Worm (Caenorhabditis elegans) whole organism, L3 larva: Measurements from ENCODE around the gene lron-14.

Source experiments
- ZK546.5 ChIP-seq: sonication (generic microtip); optimal IDR thresholded peaks from 2 replicates; lab custom pipeline; 2017; ENCODE audit warnings: missing biosample characterization, missing genetic modification characterization
- ama-1 ChIP-seq: fragments of 150-350 bp; optimal IDR thresholded peaks from 2 replicates; lab custom pipeline; 2018
- ceh-16 ChIP-seq: sonication (generic microtip); optimal IDR thresholded peaks from 2 replicates; lab custom pipeline; 2017; ENCODE audit warnings: missing biosample characterization, missing genetic modification characterization
- daf-12 ChIP-seq: fragments of 150-350 bp; optimal IDR thresholded peaks from 2 replicates; lab custom pipeline; 2014; ENCODE audit warnings: missing biosample characterization, missing genetic modification reagents, missing genetic modification characterization
- egl-5 ChIP-seq: fragments of 150-350 bp; optimal IDR thresholded peaks from 2 replicates; lab custom pipeline; 2017; ENCODE audit warnings: missing biosample characterization, missing genetic modification reagents, missing genetic modification characterization, inconsistent platforms
- elt-1 ChIP-seq: fragments of 150-350 bp; optimal IDR thresholded peaks from 2 replicates; lab custom pipeline; 2014; ENCODE audit warnings: missing biosample characterization, missing genetic modification characterization
- elt-2 ChIP-seq: sonication (generic microtip); optimal IDR thresholded peaks from 2 replicates; lab custom pipeline; 2016; ENCODE audit warnings: missing genetic modification reagents, mild to moderate bottlenecking, missing genetic modification characterization, missing compliant biosample characterization
- elt-3 ChIP-seq, 3 experiments: fragments of 150-350 bp in 1 of 3; sonication (generic microtip) in 2 of 3; optimal IDR thresholded peaks; 2 replicates in 2 of 3; 4 replicates in 1 of 3; lab custom pipeline; 2014 to 2017; ENCODE audit warnings: missing biosample characterization in 3 of 3, missing genetic modification characterization in 3 of 3
- eor-1 ChIP-seq, 2 experiments: fragments of 150-350 bp; optimal IDR thresholded peaks; 2 replicates each; lab custom pipeline; 2014 to 2018; ENCODE audit warnings: missing biosample characterization in 2 of 2, missing genetic modification characterization in 2 of 2
- fkh-2 ChIP-seq: fragments of 150-350 bp; optimal IDR thresholded peaks from 2 replicates; lab custom pipeline; 2014; ENCODE audit warnings: missing biosample characterization, missing genetic modification reagents, missing genetic modification characterization
- fos-1 ChIP-seq: fragments of 150-350 bp; optimal IDR thresholded peaks from 2 replicates; lab custom pipeline; 2014; ENCODE audit warnings: missing biosample characterization, missing genetic modification characterization
- jun-1 ChIP-seq: fragments of 150-350 bp; optimal IDR thresholded peaks from 2 replicates; lab custom pipeline; 2014; ENCODE audit warnings: missing biosample characterization, missing genetic modification reagents, missing genetic modification characterization
- lin-39 ChIP-seq: fragments of 150-350 bp; optimal IDR thresholded peaks from 2 replicates; lab custom pipeline; 2018; ENCODE audit warnings: missing biosample characterization, missing genetic modification reagents, missing genetic modification characterization
- nfya-1 ChIP-seq: sonication (generic microtip); optimal IDR thresholded peaks from 2 replicates; lab custom pipeline; 2017; ENCODE audit warnings: missing genetic modification characterization, mild to moderate bottlenecking, missing compliant biosample characterization, antibody characterized with exemption, moderate library complexity; ENCODE audit not compliant: insufficient read depth
- nhr-23 ChIP-seq: fragments of 150-350 bp; optimal IDR thresholded peaks from 2 replicates; lab custom pipeline; 2014; ENCODE audit warnings: missing biosample characterization, missing genetic modification reagents, missing genetic modification characterization
- nhr-237 ChIP-seq: fragments of 150-350 bp; optimal IDR thresholded peaks from 2 replicates; lab custom pipeline; 2014; ENCODE audit warnings: missing biosample characterization, missing genetic modification characterization
- nhr-25 ChIP-seq: sonication (generic microtip); optimal IDR thresholded peaks from 2 replicates; lab custom pipeline; 2017; ENCODE audit warnings: missing biosample characterization, missing genetic modification characterization
- nhr-28 ChIP-seq: fragments of 150-350 bp; optimal IDR thresholded peaks from 2 replicates; lab custom pipeline; 2014; ENCODE audit warnings: missing biosample characterization, missing genetic modification characterization
- nhr-43 ChIP-seq: sonication (generic microtip); optimal IDR thresholded peaks from 2 replicates; lab custom pipeline; 2016; ENCODE audit warnings: mild to moderate bottlenecking, missing genetic modification characterization, missing compliant biosample characterization; ENCODE audit not compliant: poor library complexity, severe bottlenecking
- nhr-67 ChIP-seq: fragments of 150-350 bp; optimal IDR thresholded peaks from 2 replicates; lab custom pipeline; 2014; ENCODE audit warnings: missing biosample characterization, missing genetic modification characterization
- pha-4 ChIP-seq: fragments of 150-350 bp; optimal IDR thresholded peaks from 2 replicates; lab custom pipeline; 2014; ENCODE audit warnings: missing biosample characterization, missing genetic modification reagents, missing genetic modification characterization
- pqm-1 ChIP-seq: fragments of 150-350 bp; optimal IDR thresholded peaks from 2 replicates; lab custom pipeline; 2017; ENCODE audit warnings: missing biosample characterization, missing genetic modification characterization, inconsistent platforms
- skn-1 ChIP-seq: fragments of 150-350 bp; optimal IDR thresholded peaks from 2 replicates; lab custom pipeline; 2014; ENCODE audit warnings: missing biosample characterization, missing genetic modification characterization
- snpc-4 ChIP-seq: fragments of 150-350 bp; optimal IDR thresholded peaks from 2 replicates; lab custom pipeline; 2014; ENCODE audit warnings: missing biosample characterization, missing genetic modification characterization
- unc-39 ChIP-seq: sonication (generic microtip); optimal IDR thresholded peaks from 4 replicates; lab custom pipeline; 2017; ENCODE audit warnings: missing biosample characterization, missing genetic modification characterization
- unc-62 ChIP-seq: fragments of 150-350 bp; sonication (generic microtip); optimal IDR thresholded peaks from 4 replicates; lab custom pipeline; 2014; ENCODE audit warnings: missing biosample characterization, missing genetic modification reagents, missing genetic modification characterization
- zag-1 ChIP-seq: fragments of 150-350 bp; optimal IDR thresholded peaks from 2 replicates; lab custom pipeline; 2014; ENCODE audit warnings: missing biosample characterization, missing genetic modification characterization
- ztf-11 ChIP-seq: fragments of 150-350 bp; optimal IDR thresholded peaks from 2 replicates; lab custom pipeline; 2014; ENCODE audit warnings: missing biosample characterization, missing genetic modification characterization
- ztf-4 ChIP-seq: fragments of 150-350 bp; optimal IDR thresholded peaks from 2 replicates; lab custom pipeline; 2014; ENCODE audit warnings: missing biosample characterization, missing genetic modification characterization

The lron-14 gene

DNA sequence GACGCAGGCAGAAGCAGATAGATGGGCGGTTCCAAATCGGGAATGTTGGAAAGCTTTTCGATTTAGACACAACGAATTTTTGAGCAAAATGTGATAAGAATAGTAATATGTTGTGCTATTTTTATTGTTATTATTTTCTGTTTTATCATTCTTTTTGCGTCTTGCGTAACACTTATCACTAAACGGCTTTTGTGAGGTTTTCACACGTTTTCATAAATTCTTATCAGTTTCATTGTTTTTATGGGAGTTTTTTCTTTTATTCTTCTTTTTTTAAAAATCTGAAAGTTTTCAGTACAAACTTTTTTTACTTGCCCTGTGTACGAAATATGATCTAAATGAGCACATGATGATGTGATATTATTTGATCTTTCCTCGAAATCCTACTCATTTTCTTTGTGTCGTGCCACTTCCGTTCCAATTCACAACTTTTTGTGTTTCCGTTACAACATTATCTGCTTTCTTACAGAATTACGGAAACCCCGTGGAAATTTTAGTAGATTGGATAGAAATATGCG lies 26.0 kb downstream of the lron-14 start, which contains the start of gene fbl-1:
Gene fbl-1, plus strand, starts transcription at position 465 of the 515 bp plus-strand sequence.
- TF ChIP-seq daf-12 (tag; lab: Kevin White, UChicago) (no peak), pqm-1 (tag; lab: Kevin White, UChicago) (peak; percentile 84), elt-2 (tag; lab: Kevin White, UChicago) (peak; percentile 90)
- TF ChIP-seq, all 47 proteins: peak for 2

DNA sequence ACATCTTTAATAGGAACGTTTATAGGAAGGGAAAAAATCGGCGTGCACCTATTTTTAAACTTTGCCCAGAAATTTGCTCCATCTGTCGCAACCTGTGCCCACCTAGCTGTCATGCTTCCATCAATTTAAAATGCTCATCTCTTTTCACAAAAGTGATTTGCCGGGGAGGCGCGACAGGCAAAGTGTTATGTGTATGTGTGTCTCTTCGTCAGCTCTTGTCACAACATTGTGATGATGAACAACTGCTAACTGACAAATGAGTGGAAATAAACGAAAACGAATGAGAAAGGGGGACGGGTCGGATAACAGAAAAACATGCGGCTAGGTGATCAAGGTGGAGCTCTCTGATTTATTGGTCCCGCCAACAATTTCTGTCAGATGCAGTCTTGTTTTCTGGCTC lies 28.2 kb downstream of the lron-14 start:
- TF ChIP-seq egl-5 (tag; lab: Kevin White, UChicago) (peak; percentile 69), fkh-2 (peak; percentile 87), unc-62 (GFP tag; lab: Kevin White, UChicago) (peak; percentile 47), lin-39 (peak; percentile 44), eor-1 (tag; optimal IDR thresholded peaks at IDR 0.05; lab: Kevin White, UChicago) (no peak)
- TF ChIP-seq, all 47 proteins: peak for 4

DNA sequence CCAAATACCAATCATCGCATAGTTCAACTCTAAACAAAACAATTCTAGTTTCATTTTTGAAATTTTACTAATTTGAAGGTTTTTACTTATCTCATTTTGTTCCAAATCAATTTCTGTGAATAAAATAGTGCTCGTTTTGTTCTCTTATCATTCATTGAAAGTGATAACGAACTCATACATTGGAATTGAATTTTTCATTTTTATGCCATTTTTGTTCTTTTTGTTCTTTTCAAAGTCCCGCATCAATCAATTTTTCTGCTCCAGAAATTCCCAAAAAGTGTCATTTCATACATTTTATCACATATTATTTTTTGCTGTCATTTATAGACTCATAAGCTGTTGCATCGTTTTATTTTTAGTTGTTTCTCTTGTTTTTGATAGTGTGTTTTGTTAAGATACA lies 28.9 kb downstream of the lron-14 start:
- no peak for TF ChIP-seq nhr-43 (tag; lab: Kevin White, UChicago)
- no peak for TF ChIP-seq lin-39
- TF ChIP-seq pqm-1 (tag; lab: Kevin White, UChicago) = peak; percentile 15
- TF ChIP-seq elt-2 (tag; lab: Kevin White, UChicago) = peak; percentile 79

DNA sequence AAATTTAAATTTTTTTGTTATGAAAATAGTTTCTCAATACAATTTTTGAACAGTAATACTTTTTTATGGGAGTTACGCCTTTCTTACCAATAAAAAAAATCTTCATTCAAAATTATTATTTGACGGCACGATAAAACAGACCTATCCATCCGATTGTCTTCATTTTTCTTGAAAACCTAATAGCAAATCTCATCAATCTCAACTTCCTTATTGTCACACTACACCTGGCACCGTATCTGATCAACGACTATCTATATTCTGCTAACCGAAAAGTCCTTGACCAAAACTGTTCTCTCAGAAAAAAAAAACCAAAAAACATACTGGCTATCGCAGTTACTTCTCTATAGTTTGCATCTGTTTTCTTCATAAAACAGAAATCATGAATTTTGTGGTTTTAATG lies 30.3 kb downstream of the lron-14 start:
- TF ChIP-seq elt-2 (tag; lab: Kevin White, UChicago) (no peak), nhr-43 (tag; lab: Kevin White, UChicago) (peak; percentile 20), ZK546.5 (no peak), nhr-237 (no peak), nhr-67 (tag; lab: Kevin White, UChicago) (no peak), daf-12 (tag; lab: Kevin White, UChicago) (no peak), nhr-25 (tag; lab: Kevin White, UChicago) (no peak), ztf-11 (tag; lab: Kevin White, UChicago) (no peak), nhr-23 (tag; lab: Kevin White, UChicago) (peak; percentile 56), elt-1 (peak; percentile 44)

DNA sequence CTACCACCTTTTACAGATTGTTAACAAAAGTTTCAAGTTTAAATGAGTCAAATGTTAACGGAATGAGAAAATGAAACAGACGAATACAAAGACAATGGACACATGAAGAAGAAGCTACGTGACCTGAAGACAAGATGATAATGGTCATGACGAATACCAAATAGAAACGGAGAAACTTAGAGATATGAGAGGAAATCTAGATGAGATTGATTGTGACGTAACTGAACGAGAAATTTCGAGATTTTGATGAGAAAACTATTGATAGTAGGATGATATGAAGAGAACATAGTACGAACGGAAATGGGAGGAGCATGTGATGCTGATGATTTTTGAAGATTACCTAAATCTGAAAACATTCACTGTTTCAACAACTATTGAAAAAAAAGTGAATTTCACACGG lies 31.3 kb downstream of the lron-14 start:
- TF ChIP-seq nfya-1 (tag; lab: Kevin White, UChicago) = peak; percentile 9
- peak in 1 of 3 experiments; percentile 81 for TF ChIP-seq elt-3 (tag; optimal IDR thresholded peaks at IDR 0.05; lab: Kevin White, UChicago)
- TF ChIP-seq lin-39 = no peak
- peak; percentile 66 for TF ChIP-seq nhr-25 (tag; lab: Kevin White, UChicago)
- TF ChIP-seq nhr-43 (tag; lab: Kevin White, UChicago) = peak; percentile 62
- no peak for TF ChIP-seq skn-1
- TF ChIP-seq ama-1 (lab: Kevin White, UChicago) = no peak
- TF ChIP-seq nhr-23 (tag; lab: Kevin White, UChicago) = peak; percentile 85

DNA sequence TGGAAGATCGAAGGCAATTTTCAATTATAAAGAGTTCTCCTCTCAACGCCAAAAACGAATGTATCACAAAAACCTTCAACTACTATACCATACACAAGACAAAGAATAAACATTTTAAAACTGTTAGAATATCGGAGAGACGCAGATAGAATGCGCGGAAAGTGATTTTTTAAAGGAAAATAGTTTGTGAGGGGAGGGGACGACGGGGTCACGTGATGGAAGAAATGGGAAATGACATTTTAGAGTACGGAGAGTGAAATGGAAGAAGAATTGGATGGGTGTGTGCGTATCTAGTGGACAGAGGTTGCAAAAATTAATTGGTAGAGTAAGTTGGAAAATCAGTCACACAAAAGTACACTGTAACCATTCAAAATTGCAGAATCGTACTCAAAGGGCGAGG lies 32.1 kb downstream of the lron-14 start:
- TF ChIP-seq snpc-4 (tag; lab: Kevin White, UChicago) (peak; percentile 6), nhr-28 (tag; lab: Kevin White, UChicago) (no peak), fos-1 (no peak), nhr-25 (tag; lab: Kevin White, UChicago) (peak; percentile 85), ceh-16 (tag; lab: Kevin White, UChicago) (no peak), zag-1 (tag; lab: Kevin White, UChicago) (no peak), pha-4 (peak; percentile 48), ztf-4 (tag; lab: Kevin White, UChicago) (no peak), nhr-23 (tag; lab: Kevin White, UChicago) (peak; percentile 46), unc-39 (no peak)

DNA sequence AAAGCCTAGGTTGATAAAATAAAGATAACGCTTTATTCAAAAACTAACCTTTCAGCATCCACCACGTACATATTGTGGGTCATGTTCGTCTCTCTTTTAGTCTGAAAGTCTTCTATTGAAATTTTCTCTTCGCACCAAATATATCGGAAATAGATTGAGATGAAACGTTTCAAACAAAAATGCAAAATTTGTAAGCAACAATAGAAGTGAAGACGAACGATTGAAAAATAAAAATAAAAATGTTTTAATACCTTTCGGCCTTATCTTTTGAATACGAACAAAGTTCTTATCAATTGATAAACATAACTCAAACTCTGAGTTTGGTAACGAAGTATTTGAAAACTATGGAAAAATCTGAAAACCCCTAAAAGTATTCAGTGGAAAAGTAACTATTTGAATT lies 33.3 kb downstream of the lron-14 start, which contains the start of gene F56H11.2:
Gene F56H11.2, minus strand, starts transcription at position 101 of the 400 bp plus-strand sequence.
- TF ChIP-seq elt-2 (tag; lab: Kevin White, UChicago) (peak; percentile 14), jun-1 (tag; lab: Kevin White, UChicago) (no peak)
